Worm (Caenorhabditis elegans): ENCODE measurements around the gene oac-46.

Gene oac-46

ce11 chrII:8822711-8823110 lies 29.2 kb downstream of the oac-46 start:
- TF ChIP-seq dmd-8 (GFP tag; IDR thresholded peaks at IDR 0.05), result no peak
- no peak for TF ChIP-seq daf-12 (tag; optimal IDR thresholded peaks at IDR 0.05)
- peak; percentile 56 for TF ChIP-seq hlh-11 (tag; optimal IDR thresholded peaks at IDR 0.05)
- no peak for TF ChIP-seq T26A8.4 (GFP tag; IDR thresholded peaks at IDR 0.05)
- no peak for TF ChIP-seq nhr-77 (tag; optimal IDR thresholded peaks at IDR 0.05)
- TF ChIP-seq dve-1 (tag; optimal IDR thresholded peaks at IDR 0.05; ENCODE audit: insufficient read depth), result peak; percentile 20
- TF ChIP-seq nhr-111 (GFP tag; optimal IDR thresholded peaks at IDR 0.05), result no peak
- TF ChIP-seq mdt-29 (GFP tag; IDR thresholded peaks at IDR 0.05), result no peak
- no peak for TF ChIP-seq duxl-1 (tag; optimal IDR thresholded peaks at IDR 0.05; ENCODE audit: poor library complexity)
- no peak for TF ChIP-seq ceh-28 (tag; optimal IDR thresholded peaks at IDR 0.05)
- no peak for TF ChIP-seq zag-1 (tag; optimal IDR thresholded peaks at IDR 0.05)
- 0 out of 2 replicates have a peak, but pooled peaks have one; percentile 26 for TF ChIP-seq saeg-2 (GFP tag; IDR thresholded peaks at IDR 0.05)
- no peak for TF ChIP-seq lin-38 (GFP tag; IDR thresholded peaks at IDR 0.05)
- 0 out of 2 replicates have a peak, but pooled peaks have one; percentile 16 for TF ChIP-seq tra-1 (GFP tag; IDR thresholded peaks at IDR 0.05)
- TF ChIP-seq daf-8 (GFP tag; IDR thresholded peaks at IDR 0.05), result no peak
- TF ChIP-seq hlh-30 (tag; optimal IDR thresholded peaks at IDR 0.05; ENCODE audit: insufficient read depth), result peak; percentile 57
- TF ChIP-seq nhr-237 (tag; optimal IDR thresholded peaks at IDR 0.05), result no peak
- no peak for TF ChIP-seq fkh-10 (GFP tag; optimal IDR thresholded peaks at IDR 0.05)
- TF ChIP-seq nhr-10 (tag; optimal IDR thresholded peaks at IDR 0.05), result peak; percentile 2
- TF ChIP-seq lin-29 (GFP tag; IDR thresholded peaks at IDR 0.05), result no peak
- TF ChIP-seq unc-62 (GFP tag; optimal IDR thresholded peaks at IDR 0.05 in 1 of 2), result peak in 1 of 2 experiments; percentile 97
- TF ChIP-seq unc-62 (tag; optimal IDR thresholded peaks at IDR 0.05), result no peak
- no peak for TF ChIP-seq egl-43 (GFP tag; IDR thresholded peaks at IDR 0.05)
- peak; percentile 93 for TF ChIP-seq nhr-48 (tag; optimal IDR thresholded peaks at IDR 0.05)
- TF ChIP-seq Y5F2A.4 (GFP tag; optimal IDR thresholded peaks at IDR 0.05), result no peak
- TF ChIP-seq mxl-3 (GFP tag; optimal IDR thresholded peaks at IDR 0.05), result peak; percentile 98
- TF ChIP-seq egl-27 (tag; optimal IDR thresholded peaks at IDR 0.05), result no peak
- TF ChIP-seq mes-2 (tag; optimal IDR thresholded peaks at IDR 0.05; ENCODE audit: poor library complexity, severe bottlenecking), result no peak
- peak in 1 of 2 experiments; percentile 64 for TF ChIP-seq mdl-1 (tag; optimal IDR thresholded peaks at IDR 0.05)
- no peak for TF ChIP-seq skn-1 (tag; optimal IDR thresholded peaks at IDR 0.05)
- no peak for TF ChIP-seq ztf-11 (tag; optimal IDR thresholded peaks at IDR 0.05)
- TF ChIP-seq D1046.2 (GFP tag; IDR thresholded peaks at IDR 0.05), result no peak
- TF ChIP-seq aly-2 (tag; optimal IDR thresholded peaks at IDR 0.05), result no peak
- TF ChIP-seq attf-4 (tag; optimal IDR thresholded peaks at IDR 0.05), result no peak
- TF ChIP-seq ceh-44 (GFP tag; IDR thresholded peaks at IDR 0.05), result no peak
- no peak for TF ChIP-seq ztf-7 (tag; optimal IDR thresholded peaks at IDR 0.05)
- no peak for TF ChIP-seq zip-2 (tag; optimal IDR thresholded peaks at IDR 0.05)
- TF ChIP-seq daf-19 (GFP tag; conservative IDR thresholded peaks at IDR 0.05), result no peak
- TF ChIP-seq nhr-28 (tag; optimal IDR thresholded peaks at IDR 0.05), result peak; percentile 76
- no peak for TF ChIP-seq sdz-12 (GFP tag; optimal IDR thresholded peaks at IDR 0.05)
- no peak for TF ChIP-seq dmd-9 (GFP tag; IDR thresholded peaks at IDR 0.05)
- no peak for TF ChIP-seq lir-3 (tag; optimal IDR thresholded peaks at IDR 0.05)
- TF ChIP-seq gei-8 (GFP tag; optimal IDR thresholded peaks at IDR 0.05), result peak; percentile 34
- no peak for TF ChIP-seq snpc-4 (tag; optimal IDR thresholded peaks at IDR 0.05)
- TF ChIP-seq dmd-6 (GFP tag; IDR thresholded peaks at IDR 0.05), result peak; percentile 73
- TF ChIP-seq lim-7 (GFP tag; IDR thresholded peaks at IDR 0.05), result no peak
- TF ChIP-seq php-3 (GFP tag; IDR thresholded peaks at IDR 0.05), result no peak
- TF ChIP-seq ceh-62 (tag; optimal IDR thresholded peaks at IDR 0.05), result no peak
- TF ChIP-seq ctbp-1 (GFP tag; IDR thresholded peaks at IDR 0.05), result no peak
- TF ChIP-seq lsy-2 (tag; optimal IDR thresholded peaks at IDR 0.05), result peak in 1 of 2 experiments; percentile 0
- TF ChIP-seq ceh-82 (tag; optimal IDR thresholded peaks at IDR 0.05), result no peak

Measured in whole organism, L4 larva.